Fruit fly (Drosophila melanogaster) whole organism, embryonic: ENCODE data around the gene Gr89a.

Experiments
- CG12236 ChIP-seq: fragments of 200-800 bp; sonication (Bioruptor generic); optimal IDR thresholded peaks from 2 replicates; lab custom pipeline; 2016; ENCODE audit warnings: missing biosample characterization, missing genetic modification characterization
- CG30403 ChIP-seq: fragments of 200-800 bp; sonication (Bioruptor generic); optimal IDR thresholded peaks from 3 replicates; lab custom pipeline; 2016; ENCODE audit warnings: missing biosample characterization, missing genetic modification characterization
- CTCF ChIP-seq: fragments of 200-800 bp; sonication (Bioruptor generic); optimal IDR thresholded peaks from 2 replicates; lab custom pipeline; 2017; ENCODE audit warnings: missing biosample characterization, mild to moderate bottlenecking, missing genetic modification characterization, moderate library complexity
- HLH54F ChIP-seq: fragments of 200-800 bp; sonication (Bioruptor generic); optimal IDR thresholded peaks from 3 replicates; lab custom pipeline; 2016; ENCODE audit warnings: missing biosample characterization, missing genetic modification characterization
- Hr39 ChIP-seq: fragments of >200 bp; optimal IDR thresholded peaks from 2 replicates; lab custom pipeline; 2017
- Spps ChIP-seq: fragments of 200-800 bp; sonication (Bioruptor generic); optimal IDR thresholded peaks from 2 replicates; lab custom pipeline; 2018; ENCODE audit warnings: missing biosample characterization, mild to moderate bottlenecking, missing genetic modification characterization
- knrl ChIP-seq: fragments of 200-800 bp; sonication (Bioruptor generic); IDR thresholded peaks from 3 replicates; pipeline ENCODE4 v1.3.6; 2022; ENCODE audit warnings: missing biosample characterization, missing genetic modification characterization; ENCODE audit not compliant: partially characterized antibody
- lov ChIP-seq, 2 experiments: fragments of 200-800 bp in 1 of 2; fragments of >200 bp in 1 of 2; sonication (Bioruptor generic) in 1 of 2; IDR thresholded peaks in 1 of 2; optimal IDR thresholded peaks in 1 of 2; 2 replicates in 1 of 2; 3 replicates in 1 of 2; pipeline versions ENCODE4 v1.3.6 to Lab custom; 2017 to 2022; ENCODE audit warnings: missing biosample characterization in 1 of 2, missing genetic modification characterization in 1 of 2
- mam ChIP-seq: fragments of 200-800 bp; sonication (Bioruptor generic); optimal IDR thresholded peaks from 3 replicates; lab custom pipeline; 2016; ENCODE audit warnings: missing biosample characterization, missing genetic modification characterization
- pan ChIP-seq, 4 experiments: fragments of >200 bp in 3 of 4; fragments of 200-800 bp in 1 of 4; sonication (Bioruptor generic) in 1 of 4; optimal IDR thresholded peaks in 3 of 4; IDR thresholded peaks in 1 of 4; 2 replicates each; pipeline versions ENCODE4 v1.3.6 to Lab custom; 2017 to 2022; ENCODE audit warnings: missing biosample characterization in 2 of 4, missing genetic modification characterization in 2 of 4, mixed read lengths in 1 of 4
- sug ChIP-seq: fragments of 200-800 bp; optimal IDR thresholded peaks from 2 replicates; lab custom pipeline; 2019; ENCODE audit warnings: missing biosample characterization, mild to moderate bottlenecking, missing genetic modification characterization, moderate library complexity
- tio ChIP-seq: fragments of 200-800 bp; sonication (Bioruptor generic); optimal IDR thresholded peaks from 2 replicates; lab custom pipeline; 2017; ENCODE audit warnings: missing biosample characterization, missing genetic modification characterization, inconsistent platforms

- TF ChIP-seq pan (optimal IDR thresholded peaks at IDR 0.05; lab: Kevin White, UChicago) (no peak), pan (GFP tag; optimal IDR thresholded peaks at IDR 0.05 in 1 of 2, IDR thresholded peaks at IDR 0.05 in 1 of 2) (no peak), CTCF (no peak), knrl (GFP tag; lab: Robert Waterston, UW) (no peak), CG12236 (GFP tag; lab: Kevin White, UChicago) (no peak), mam (no peak), tio (GFP tag; lab: Kevin White, UChicago) (no peak), sug (peak; percentile 28), Spps (tag; lab: Kevin White, UChicago) (no peak), Hr39 (lab: Kevin White, UChicago) (no peak), CG30403 (peak; percentile 35), HLH54F (no peak), lov (optimal IDR thresholded peaks at IDR 0.05; lab: Kevin White, UChicago) (no peak), lov (GFP tag; IDR thresholded peaks at IDR 0.05; lab: Robert Waterston, UW) (no peak)
These were observed 22.3 kb downstream of the Gr89a start for dm6 chr3R:16476472-16476871.
